Fruit fly (Drosophila melanogaster): ENCODE data around the gene CG34325.

dm6 chrX:16674538-16674937 is 46.7 kb downstream of the CG34325 start:
- TF ChIP-seq CG13204 (GFP tag; optimal IDR thresholded peaks at IDR 0.05), result no peak
- no peak for TF ChIP-seq CG17806 (tag; optimal IDR thresholded peaks at IDR 0.05)
